Worm (Caenorhabditis elegans): Measurements from ENCODE around the gene nspd-6.

DNA sequence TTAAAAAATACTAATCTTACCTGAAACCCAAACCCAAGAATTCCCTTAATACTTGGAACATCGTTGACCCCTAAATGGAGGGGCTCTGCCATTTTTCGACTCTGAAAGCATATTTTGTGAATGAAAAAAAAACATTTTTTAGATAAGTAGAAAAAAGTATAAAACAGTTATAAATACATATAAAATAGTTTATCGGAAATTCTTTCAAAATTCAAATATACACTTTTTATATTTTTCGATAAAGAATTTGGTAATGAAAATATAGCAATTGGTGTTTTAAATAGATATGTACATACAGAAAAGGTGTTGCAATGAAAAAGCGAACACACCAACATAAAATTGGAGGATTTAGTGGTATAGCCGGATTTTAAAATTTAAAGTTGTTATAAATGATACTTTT, 49.6 kb upstream of the nspd-6 start, which contains the start of gene Y59E9AL.4:
- TF ChIP-seq sox-4 (tag; optimal IDR thresholded peaks at IDR 0.05), result no peak
- TF ChIP-seq aly-2 (tag; optimal IDR thresholded peaks at IDR 0.05), result no peak
- TF ChIP-seq nhr-71 (tag; optimal IDR thresholded peaks at IDR 0.05), result no peak
- TF ChIP-seq snu-23 (GFP tag; optimal IDR thresholded peaks at IDR 0.05), result no peak
- no peak for TF ChIP-seq mep-1 (tag; optimal IDR thresholded peaks at IDR 0.05)
- TF ChIP-seq hlh-4 (tag; optimal IDR thresholded peaks at IDR 0.05), result no peak
- no peak for TF ChIP-seq pag-3 (tag; optimal IDR thresholded peaks at IDR 0.05; ENCODE audit: borderline replicate concordance, insufficient read depth)
- no peak for TF ChIP-seq snpc-4 (tag; optimal IDR thresholded peaks at IDR 0.05)
- no peak for TF ChIP-seq zag-1 (tag; optimal IDR thresholded peaks at IDR 0.05)
- no peak for TF ChIP-seq fkh-10 (GFP tag; optimal IDR thresholded peaks at IDR 0.05)
- TF ChIP-seq ceh-82 (tag; optimal IDR thresholded peaks at IDR 0.05), result no peak
- no peak for TF ChIP-seq unc-130 (tag; optimal IDR thresholded peaks at IDR 0.05)
